Worm (Caenorhabditis elegans) whole organism, midembryonic: ENCODE measurements around the gene F11A5.18.

Experiments used
- T22C8.4 ChIP-seq: fragments of 200-800 bp; sonication (Bioruptor generic); IDR thresholded peaks from 2 replicates; pipeline ENCODE4 v1.3.6; 2022; ENCODE audit warnings: missing genetic modification characterization, missing compliant biosample characterization
- cog-1 ChIP-seq: sonication (generic microtip); optimal IDR thresholded peaks from 2 replicates; lab custom pipeline; 2016; ENCODE audit warnings: missing genetic modification characterization, missing compliant biosample characterization
- flt-1 ChIP-seq: fragments of 200-800 bp; sonication (Bioruptor generic); IDR thresholded peaks from 2 replicates; pipeline ENCODE4 v1.3.6; 2022; ENCODE audit warnings: missing genetic modification characterization, missing compliant biosample characterization
- ref-1 ChIP-seq: fragments of 200-800 bp; sonication (Bioruptor generic); conservative IDR thresholded peaks from 2 replicates; pipeline ENCODE4 v1.3.6; 2022; ENCODE audit warnings: missing genetic modification reagents, missing genetic modification characterization, missing compliant biosample characterization
- ztf-23 ChIP-seq: fragments of 200-800 bp; sonication (Bioruptor generic); IDR thresholded peaks from 2 replicates; pipeline ENCODE4 v1.3.6; 2022; ENCODE audit warnings: missing genetic modification reagents, missing genetic modification characterization, missing compliant biosample characterization

DNA sequence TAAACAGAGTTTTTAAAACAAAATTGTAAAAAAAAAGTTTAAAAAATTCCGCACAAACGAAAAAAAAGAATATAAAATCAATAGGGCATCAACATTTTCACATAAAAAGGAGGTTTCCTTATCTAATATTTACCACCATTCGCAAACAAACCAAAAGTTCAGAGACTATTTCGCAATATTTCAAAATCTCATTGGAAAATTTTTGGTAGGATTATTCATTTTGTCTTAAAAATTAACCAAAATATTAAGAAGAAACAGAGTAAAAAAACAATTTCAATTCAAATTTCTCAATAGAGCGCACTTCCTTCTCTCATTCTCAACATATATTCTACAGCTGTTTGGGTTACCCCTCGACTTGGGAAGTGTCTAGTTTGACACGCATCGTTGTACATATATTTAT is 42.6 kb upstream of the F11A5.18 start:
- TF ChIP-seq ztf-23 (GFP tag; lab: Robert Waterston, UW) (no peak), T22C8.4 (GFP tag; lab: Robert Waterston, UW) (no peak), ref-1 (GFP tag; lab: Robert Waterston, UW) (no peak), flt-1 (GFP tag; lab: Robert Waterston, UW) (no peak), cog-1 (tag; lab: Kevin White, UChicago) (no peak)
